Fruit fly (Drosophila melanogaster): Measurements from ENCODE around the gene CG1835.

CG1835 gene

DNA sequence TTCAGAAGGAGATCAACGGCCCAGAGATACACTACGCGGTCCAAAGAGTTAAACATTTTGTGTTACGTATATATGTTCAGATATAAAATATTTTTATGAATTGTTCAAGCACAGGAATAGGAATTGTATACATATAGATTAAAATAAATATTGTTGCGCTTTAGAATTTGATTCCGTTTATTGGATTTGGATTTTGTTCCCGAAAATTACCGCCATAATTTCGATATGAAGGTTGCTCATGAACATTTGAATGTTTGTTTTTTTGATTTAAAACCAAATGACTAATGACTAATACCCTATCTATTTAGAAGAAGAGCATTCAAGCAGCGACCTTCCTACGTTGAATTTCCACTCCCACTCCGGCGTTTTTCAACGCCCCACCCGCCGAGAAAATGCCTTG lies 17.8 kb upstream of the CG1835 start (continued):
- TF ChIP-seq slou (GFP tag; optimal IDR thresholded peaks at IDR 0.05) (no peak), pzg (GFP tag; optimal IDR thresholded peaks at IDR 0.05) (no peak), Sox102F (GFP tag; optimal IDR thresholded peaks at IDR 0.05) (peak; percentile 45), Myb (GFP tag; optimal IDR thresholded peaks at IDR 0.05) (no peak), Sox100B (GFP tag; optimal IDR thresholded peaks at IDR 0.05) (peak; percentile 61), nerfin-2 (GFP tag; IDR thresholded peaks at IDR 0.05; ENCODE audit: partially characterized antibody) (no peak), onecut (GFP tag; IDR thresholded peaks at IDR 0.05) (no peak), CG2199 (GFP tag; IDR thresholded peaks at IDR 0.05) (no peak), CG14860 (GFP tag; IDR thresholded peaks at IDR 0.05; ENCODE audit: partially characterized antibody) (no peak), lbe (GFP tag; optimal IDR thresholded peaks at IDR 0.05) (no peak), CG11560 (tag; IDR thresholded peaks at IDR 0.05) (no peak), fu2 (GFP tag; optimal IDR thresholded peaks at IDR 0.05) (no peak), CG12155 (GFP tag; optimal IDR thresholded peaks at IDR 0.05) (no peak), vnd (GFP tag; IDR thresholded peaks at IDR 0.05; ENCODE audit: partially characterized antibody) (no peak), az2 (GFP tag; optimal IDR thresholded peaks at IDR 0.05) (peak; percentile 39), Hr51 (GFP tag; optimal IDR thresholded peaks at IDR 0.05) (peak in 1 of 2 experiments; percentile 15), grau (tag; optimal IDR thresholded peaks at IDR 0.05) (peak; percentile 43), CG10462 (GFP tag; optimal IDR thresholded peaks at IDR 0.05) (no peak), Dbx (GFP tag; IDR thresholded peaks at IDR 0.05) (no peak), CG10274 (GFP tag; optimal IDR thresholded peaks at IDR 0.05) (no peak), ems (GFP tag; optimal IDR thresholded peaks at IDR 0.05) (no peak), CG12942 (GFP tag; optimal IDR thresholded peaks at IDR 0.05) (no peak), ci (GFP tag; IDR thresholded peaks at IDR 0.05) (0 out of 3 replicates have a peak, but pooled peaks have one; percentile 37), PHDP (tag; optimal IDR thresholded peaks at IDR 0.05) (peak; percentile 17), CG6683 (GFP tag; optimal IDR thresholded peaks at IDR 0.05) (no peak), Dll (GFP tag; IDR thresholded peaks at IDR 0.05; ENCODE audit: partially characterized antibody) (no peak), Dek (tag; optimal IDR thresholded peaks at IDR 0.05) (no peak), Pdp1 (GFP tag; optimal IDR thresholded peaks at IDR 0.05) (no peak), CG8944 (GFP tag; optimal IDR thresholded peaks at IDR 0.05) (no peak), CG10267 (tag; optimal IDR thresholded peaks at IDR 0.05) (peak; percentile 30), CG3726 (GFP tag; IDR thresholded peaks at IDR 0.05) (no peak), Lpt (GFP tag; optimal IDR thresholded peaks at IDR 0.05) (no peak), org-1 (GFP tag; optimal IDR thresholded peaks at IDR 0.05) (peak; percentile 6), CG13296 (GFP tag; optimal IDR thresholded peaks at IDR 0.05) (no peak), emc (GFP tag; optimal IDR thresholded peaks at IDR 0.05) (no peak), bab2 (GFP tag; optimal IDR thresholded peaks at IDR 0.05) (no peak), CG13894 (tag; optimal IDR thresholded peaks at IDR 0.05) (no peak), CG9215 (GFP tag; IDR thresholded peaks at IDR 0.05) (no peak), Drgx (GFP tag; IDR thresholded peaks at IDR 0.05) (no peak), knrl (GFP tag; IDR thresholded peaks at IDR 0.05; ENCODE audit: partially characterized antibody) (no peak), CG13123 (GFP tag; optimal IDR thresholded peaks at IDR 0.05) (no peak), Atf3 (GFP tag; optimal IDR thresholded peaks at IDR 0.05) (no peak), Dip3 (GFP tag; optimal IDR thresholded peaks at IDR 0.05) (no peak), Ptx1 (GFP tag; IDR thresholded peaks at IDR 0.05) (no peak), Gsc (GFP tag; IDR thresholded peaks at IDR 0.05) (no peak), CG7745 (tag; optimal IDR thresholded peaks at IDR 0.05) (no peak), prd (optimal IDR thresholded peaks at IDR 0.05) (no peak), prd (GFP tag; IDR thresholded peaks at IDR 0.05) (peak; percentile 33; the same call in 2 of the 3 replicates), dmrt99B (tag; optimal IDR thresholded peaks at IDR 0.05) (peak; percentile 50), nau (GFP tag; optimal IDR thresholded peaks at IDR 0.05) (peak; percentile 10), CG2712 (tag; optimal IDR thresholded peaks at IDR 0.05) (peak; percentile 50)
